Worm (Caenorhabditis elegans): ENCODE measurements around the gene Y55F3AM.21.

DNA sequence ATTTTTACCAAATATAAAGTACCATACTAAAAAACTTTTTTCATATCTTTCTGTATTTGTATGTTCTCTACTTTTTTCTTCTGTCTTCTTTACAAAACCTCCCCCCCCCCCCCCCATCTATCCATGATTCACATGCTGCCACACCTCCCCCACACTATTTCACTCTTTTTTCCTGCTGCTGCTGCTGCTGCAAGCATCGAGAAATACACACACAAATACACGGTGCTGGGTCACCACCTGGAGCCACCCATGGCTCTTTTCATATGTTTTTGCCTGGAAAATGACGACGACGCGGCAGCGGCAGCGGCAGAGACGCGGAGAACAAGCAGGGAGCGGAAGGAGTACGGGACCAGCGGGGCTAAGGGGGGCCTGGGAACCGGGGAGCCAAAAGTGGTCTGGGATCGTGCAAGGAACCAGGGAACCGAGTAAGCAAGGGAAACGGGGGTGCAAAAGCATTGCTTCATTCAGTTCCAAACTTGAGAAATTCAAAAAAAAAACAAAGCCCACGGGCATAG, 17.3 kb upstream of the Y55F3AM.21 start:
- TF ChIP-seq ama-1 (optimal IDR thresholded peaks at IDR 0.05), result no peak
- TF ChIP-seq hmbx-1 (tag; optimal IDR thresholded peaks at IDR 0.05), result no peak
- no peak for TF ChIP-seq flt-1 (GFP tag; IDR thresholded peaks at IDR 0.05)
- no peak for TF ChIP-seq tra-4 (tag; optimal IDR thresholded peaks at IDR 0.05)
- no peak for TF ChIP-seq pes-1 (GFP tag; IDR thresholded peaks at IDR 0.05)
- no peak for TF ChIP-seq hnd-1 (tag; optimal IDR thresholded peaks at IDR 0.05)
- no peak for TF ChIP-seq F13C5.2 (tag; optimal IDR thresholded peaks at IDR 0.05)
- TF ChIP-seq ets-7 (tag; optimal IDR thresholded peaks at IDR 0.05), result no peak
- TF ChIP-seq hmg-4 (GFP tag; optimal IDR thresholded peaks at IDR 0.05), result no peak
